Worm (Caenorhabditis elegans) whole organism, mixed stage, embryonic: ENCODE results near the gene ceh-33.

Experiments used
- bed-3 ChIP-seq: fragments of 200-800 bp; sonication (Bioruptor generic); optimal IDR thresholded peaks from 3 replicates; lab custom pipeline; 2018; ENCODE audit warnings: mild to moderate bottlenecking, missing genetic modification characterization, moderate library complexity, missing compliant biosample characterization
- ceh-39 ChIP-seq: fragments of 150-350 bp; optimal IDR thresholded peaks from 2 replicates; lab custom pipeline; 2014; ENCODE audit warnings: missing biosample characterization, missing genetic modification characterization
- ceh-43 ChIP-seq: fragments of 200-800 bp; sonication (Bioruptor generic); optimal IDR thresholded peaks from 2 replicates; lab custom pipeline; 2018; ENCODE audit warnings: mild to moderate bottlenecking, missing genetic modification characterization, moderate library complexity, missing compliant biosample characterization
- ceh-83 ChIP-seq: fragments of 200-800 bp; sonication (Bioruptor generic); optimal IDR thresholded peaks from 2 replicates; lab custom pipeline; 2018; ENCODE audit warnings: mild to moderate bottlenecking, missing genetic modification characterization, missing compliant biosample characterization
- ces-1 ChIP-seq: fragments of 150-350 bp; optimal IDR thresholded peaks from 2 replicates; lab custom pipeline; 2014; ENCODE audit warnings: missing biosample characterization, missing genetic modification reagents, missing genetic modification characterization
- elt-1 ChIP-seq: sonication (generic microtip); optimal IDR thresholded peaks from 2 replicates; lab custom pipeline; 2017; ENCODE audit warnings: missing genetic modification characterization, mild to moderate bottlenecking, missing compliant biosample characterization, antibody characterized with exemption, moderate library complexity, borderline replicate concordance; ENCODE audit not compliant: insufficient read depth
- elt-3 ChIP-seq: fragments of 150-350 bp; optimal IDR thresholded peaks from 2 replicates; lab custom pipeline; 2014; ENCODE audit warnings: missing biosample characterization, missing genetic modification characterization
- flh-1 ChIP-seq: fragments of 200-800 bp; sonication (Bioruptor generic); optimal IDR thresholded peaks from 2 replicates; lab custom pipeline; 2018; ENCODE audit warnings: mild to moderate bottlenecking, missing genetic modification characterization, moderate library complexity, missing compliant biosample characterization
- ham-2 ChIP-seq: fragments of 200-800 bp; sonication (Bioruptor generic); optimal IDR thresholded peaks from 2 replicates; lab custom pipeline; 2018; ENCODE audit warnings: mild to moderate bottlenecking, missing genetic modification characterization, missing compliant biosample characterization
- hlh-1 ChIP-seq: fragments of 150-350 bp; optimal IDR thresholded peaks from 2 replicates; lab custom pipeline; 2014; ENCODE audit warnings: missing biosample characterization, missing genetic modification reagents, missing genetic modification characterization
- lin-13 ChIP-seq: fragments of 150-350 bp; optimal IDR thresholded peaks from 2 replicates; lab custom pipeline; 2014; ENCODE audit warnings: missing biosample characterization, missing genetic modification characterization
- lsy-2 ChIP-seq: fragments of 150-350 bp; optimal IDR thresholded peaks from 2 replicates; lab custom pipeline; 2014; ENCODE audit warnings: missing biosample characterization, missing genetic modification characterization
- mab-5 ChIP-seq: fragments of 150-350 bp; optimal IDR thresholded peaks from 2 replicates; lab custom pipeline; 2014; ENCODE audit warnings: missing biosample characterization, missing genetic modification characterization
- mep-1 ChIP-seq: fragments of 150-350 bp; optimal IDR thresholded peaks from 2 replicates; lab custom pipeline; 2017; ENCODE audit warnings: missing biosample characterization, missing genetic modification reagents, missing genetic modification characterization, inconsistent platforms
- mls-2 ChIP-seq: sonication (generic microtip); optimal IDR thresholded peaks from 2 replicates; lab custom pipeline; 2016; ENCODE audit warnings: mild to moderate bottlenecking, missing genetic modification characterization, moderate library complexity, missing compliant biosample characterization
- nhr-12 ChIP-seq: fragments of 150-350 bp; optimal IDR thresholded peaks from 2 replicates; lab custom pipeline; 2014; ENCODE audit warnings: missing biosample characterization, missing genetic modification characterization
- nhr-2 ChIP-seq: fragments of 150-350 bp; optimal IDR thresholded peaks from 2 replicates; lab custom pipeline; 2014; ENCODE audit warnings: missing biosample characterization, missing genetic modification characterization
- nhr-237 ChIP-seq: fragments of 150-350 bp; optimal IDR thresholded peaks from 2 replicates; lab custom pipeline; 2014; ENCODE audit warnings: missing biosample characterization, missing genetic modification characterization
- nhr-28 ChIP-seq: fragments of 150-350 bp; optimal IDR thresholded peaks from 2 replicates; lab custom pipeline; 2014; ENCODE audit warnings: missing biosample characterization, missing genetic modification characterization
- nhr-76 ChIP-seq: sonication (generic microtip); optimal IDR thresholded peaks from 2 replicates; lab custom pipeline; 2017; ENCODE audit warnings: missing biosample characterization, missing genetic modification characterization
- pha-4 ChIP-seq: fragments of 150-350 bp; optimal IDR thresholded peaks from 2 replicates; lab custom pipeline; 2018; ENCODE audit warnings: missing biosample characterization, missing genetic modification reagents, missing genetic modification characterization
- sem-2 ChIP-seq: fragments of 200-800 bp; sonication (Bioruptor generic); optimal IDR thresholded peaks from 2 replicates; lab custom pipeline; 2018; ENCODE audit warnings: mild to moderate bottlenecking, missing genetic modification characterization, missing compliant biosample characterization
- snpc-4 ChIP-seq: fragments of 150-350 bp; optimal IDR thresholded peaks from 2 replicates; lab custom pipeline; 2014; ENCODE audit warnings: missing biosample characterization, missing genetic modification characterization
- sptf-1 ChIP-seq: sonication (generic microtip); optimal IDR thresholded peaks from 2 replicates; lab custom pipeline; 2017; ENCODE audit warnings: mild to moderate bottlenecking, missing genetic modification characterization, moderate library complexity, missing compliant biosample characterization
- tbx-8 ChIP-seq: fragments of 200-800 bp; sonication (Bioruptor generic); optimal IDR thresholded peaks from 2 replicates; lab custom pipeline; 2018; ENCODE audit warnings: mild to moderate bottlenecking, missing genetic modification characterization, moderate library complexity, missing compliant biosample characterization
- unc-120 ChIP-seq: sonication (generic microtip); optimal IDR thresholded peaks from 2 replicates; lab custom pipeline; 2017; ENCODE audit warnings: missing genetic modification characterization, missing compliant biosample characterization; ENCODE audit not compliant: poor library complexity, severe bottlenecking
- unc-39 ChIP-seq: fragments of 150-350 bp; optimal IDR thresholded peaks from 2 replicates; lab custom pipeline; 2014; ENCODE audit warnings: missing biosample characterization, missing genetic modification characterization
- unc-62 ChIP-seq: fragments of 150-350 bp; optimal IDR thresholded peaks from 2 replicates; lab custom pipeline; 2014; ENCODE audit warnings: missing biosample characterization, missing genetic modification reagents, missing genetic modification characterization
- zip-8 ChIP-seq: fragments of 150-350 bp; optimal IDR thresholded peaks from 2 replicates; lab custom pipeline; 2014; ENCODE audit warnings: missing biosample characterization, missing genetic modification characterization
- ztf-11 ChIP-seq: fragments of 150-350 bp; optimal IDR thresholded peaks from 2 replicates; lab custom pipeline; 2014; ENCODE audit warnings: missing biosample characterization, missing genetic modification characterization

ceh-33 gene

ce11 chrV:5339497-5339896 is 15.0 kb upstream of the ceh-33 start, which contains the start of gene srg-27:
Gene srg-27, plus strand, starts transcription at chrV:5339797.
- no peak for TF ChIP-seq ceh-39 (tag; lab: Kevin White, UChicago)
- no peak for TF ChIP-seq lin-13 (tag; lab: Kevin White, UChicago)
- no peak for TF ChIP-seq mep-1
- no peak for TF ChIP-seq bed-3
- no peak for TF ChIP-seq ham-2
- TF ChIP-seq snpc-4: no peak
- no peak for TF ChIP-seq flh-1 (GFP tag; lab: Kevin White, UChicago)
- no peak for TF ChIP-seq mab-5 (tag; lab: Kevin White, UChicago)
- no peak for TF ChIP-seq ces-1 (GFP tag; lab: Kevin White, UChicago)

ce11 chrV:5336884-5337283 is 12.4 kb upstream of the ceh-33 start, which contains the start of gene srg-29:
Gene srg-29, plus strand, starts transcription at chrV:5337184.
- TF ChIP-seq flh-1 (GFP tag; lab: Kevin White, UChicago) (no peak), sem-2 (no peak), unc-62 (no peak), unc-39 (tag; lab: Kevin White, UChicago) (no peak), mls-2 (no peak), ceh-39 (tag; lab: Kevin White, UChicago) (no peak), nhr-12 (tag; lab: Kevin White, UChicago) (no peak), lsy-2 (no peak), snpc-4 (no peak), elt-1 (tag; lab: Kevin White, UChicago) (no peak), mep-1 (no peak), mab-5 (tag; lab: Kevin White, UChicago) (no peak), nhr-76 (tag; lab: Kevin White, UChicago) (no peak), tbx-8 (GFP tag; lab: Kevin White, UChicago) (no peak), lin-13 (tag; lab: Kevin White, UChicago) (no peak), pha-4 (tag; lab: Kevin White, UChicago) (no peak), zip-8 (tag; lab: Kevin White, UChicago) (no peak), nhr-28 (tag; lab: Kevin White, UChicago) (no peak)

ce11 chrV:5334588-5334987 is 10.1 kb upstream of the ceh-33 start, which contains the start of gene srg-28:
Gene srg-28, plus strand, starts transcription at chrV:5334888.
- TF ChIP-seq pha-4 (tag; lab: Kevin White, UChicago): no peak
- TF ChIP-seq lsy-2: no peak
- TF ChIP-seq ceh-83: no peak
- TF ChIP-seq sem-2: no peak
- TF ChIP-seq zip-8 (tag; lab: Kevin White, UChicago): no peak
- no peak for TF ChIP-seq nhr-12 (tag; lab: Kevin White, UChicago)
- no peak for TF ChIP-seq elt-1 (tag; lab: Kevin White, UChicago)
- no peak for TF ChIP-seq hlh-1
- no peak for TF ChIP-seq ham-2
- TF ChIP-seq flh-1 (GFP tag; lab: Kevin White, UChicago): no peak
- TF ChIP-seq mab-5 (tag; lab: Kevin White, UChicago): no peak
- TF ChIP-seq ceh-39 (tag; lab: Kevin White, UChicago): no peak
- TF ChIP-seq mep-1: no peak
- TF ChIP-seq sptf-1 (tag; lab: Kevin White, UChicago): no peak
- TF ChIP-seq elt-3 (tag; lab: Kevin White, UChicago): no peak

ce11 chrV:5330967-5331366 is 6.5 kb upstream of the ceh-33 start, which contains the start of gene srg-26:
Gene srg-26, plus strand, starts transcription at chrV:5331267.
- TF ChIP-seq ces-1 (GFP tag; lab: Kevin White, UChicago): no peak
- TF ChIP-seq nhr-28 (tag; lab: Kevin White, UChicago): no peak
- TF ChIP-seq ceh-39 (tag; lab: Kevin White, UChicago): no peak
- TF ChIP-seq unc-120: no peak
- no peak for TF ChIP-seq ham-2
- no peak for TF ChIP-seq unc-62
- no peak for TF ChIP-seq snpc-4
- no peak for TF ChIP-seq ztf-11 (tag; lab: Kevin White, UChicago)
- TF ChIP-seq nhr-12 (tag; lab: Kevin White, UChicago): no peak
- TF ChIP-seq tbx-8 (GFP tag; lab: Kevin White, UChicago): no peak
- TF ChIP-seq ceh-43: no peak
- TF ChIP-seq ceh-83: no peak
- no peak for TF ChIP-seq lin-13 (tag; lab: Kevin White, UChicago)
- TF ChIP-seq nhr-2 (tag; lab: Kevin White, UChicago): no peak
- TF ChIP-seq nhr-237 (tag; lab: Kevin White, UChicago): no peak
- no peak for TF ChIP-seq mls-2
- TF ChIP-seq pha-4 (tag; lab: Kevin White, UChicago): no peak

- peak; percentile 55 for TF ChIP-seq unc-120
- peak; percentile 63 for TF ChIP-seq sptf-1 (tag; lab: Kevin White, UChicago)
- no peak for TF ChIP-seq flh-1 (GFP tag; lab: Kevin White, UChicago)
These were observed 5.3 kb upstream of the ceh-33 start for ce11 chrV:5329677-5330266.
